Fruit fly (Drosophila melanogaster) whole organism, prepupa: ENCODE data around the gene Mdh2.

Experiments used
- Blimp-1 ChIP-seq: fragments of 200-800 bp; sonication (Bioruptor generic); optimal IDR thresholded peaks from 3 replicates; lab custom pipeline; 2017; ENCODE audit warnings: missing biosample characterization, missing genetic modification characterization, mild to moderate bottlenecking, moderate library complexity, missing genetic modification reagents
- CG10631 ChIP-seq: fragments of 200-800 bp; sonication (Bioruptor generic); optimal IDR thresholded peaks from 2 replicates; lab custom pipeline; 2016; ENCODE audit warnings: missing biosample characterization, missing genetic modification characterization
- CG11294 ChIP-seq: fragments of 200-800 bp; sonication (Bioruptor generic); IDR thresholded peaks from 2 replicates; pipeline ENCODE4 v1.3.6; 2022; ENCODE audit warnings: missing biosample characterization, missing genetic modification characterization
- CG11762 ChIP-seq: fragments of 200-800 bp; sonication (Bioruptor generic); optimal IDR thresholded peaks from 3 replicates; lab custom pipeline; 2016; ENCODE audit warnings: missing biosample characterization, missing genetic modification characterization; ENCODE audit not compliant: insufficient read depth
- CG11902 ChIP-seq: fragments of 200-800 bp; sonication (Bioruptor generic); optimal IDR thresholded peaks from 3 replicates; lab custom pipeline; 2016; ENCODE audit warnings: missing biosample characterization, missing genetic modification characterization
- CG1621 ChIP-seq: fragments of 200-800 bp; sonication (Bioruptor generic); optimal IDR thresholded peaks from 3 replicates; lab custom pipeline; 2018; ENCODE audit warnings: missing biosample characterization, mild to moderate bottlenecking, missing genetic modification characterization
- CG3032 ChIP-seq: fragments of 200-800 bp; optimal IDR thresholded peaks from 2 replicates; lab custom pipeline; 2019; ENCODE audit warnings: missing biosample characterization, mild to moderate bottlenecking, missing genetic modification characterization, moderate library complexity
- CG31627 ChIP-seq: fragments of 200-800 bp; sonication (Bioruptor generic); optimal IDR thresholded peaks from 3 replicates; lab custom pipeline; 2016; ENCODE audit warnings: missing biosample characterization, missing genetic modification characterization
- CG4318 ChIP-seq: fragments of 200-800 bp; sonication (Bioruptor generic); optimal IDR thresholded peaks from 3 replicates; lab custom pipeline; 2017; ENCODE audit warnings: missing biosample characterization, mild to moderate bottlenecking, missing genetic modification characterization
- CG6276 ChIP-seq: fragments of 200-800 bp; sonication (Bioruptor generic); optimal IDR thresholded peaks from 2 replicates; lab custom pipeline; 2017; ENCODE audit warnings: missing biosample characterization, mild to moderate bottlenecking, missing genetic modification characterization
- CG6792 ChIP-seq: fragments of 200-800 bp; sonication (Bioruptor generic); optimal IDR thresholded peaks from 3 replicates; lab custom pipeline; 2016; ENCODE audit warnings: missing biosample characterization, missing genetic modification characterization
- CG6808 ChIP-seq: fragments of 200-800 bp; sonication (Bioruptor generic); optimal IDR thresholded peaks from 3 replicates; lab custom pipeline; 2017; ENCODE audit warnings: missing biosample characterization, missing genetic modification characterization, mild to moderate bottlenecking, moderate library complexity, missing genetic modification reagents
- CG6854 ChIP-seq: fragments of 200-800 bp; sonication (Bioruptor generic); optimal IDR thresholded peaks from 2 replicates; lab custom pipeline; 2017; ENCODE audit warnings: missing biosample characterization, mild to moderate bottlenecking, missing genetic modification characterization
- CG7368 ChIP-seq: fragments of 200-800 bp; sonication (Bioruptor generic); optimal IDR thresholded peaks from 3 replicates; lab custom pipeline; 2016; ENCODE audit warnings: missing biosample characterization, missing genetic modification characterization
- CG8119 ChIP-seq: fragments of 200-800 bp; sonication (Bioruptor generic); IDR thresholded peaks from 3 replicates; pipeline ENCODE4 v1.3.6; 2022; ENCODE audit warnings: missing biosample characterization, missing genetic modification characterization
- CG8319 ChIP-seq: fragments of 200-800 bp; sonication (Bioruptor generic); optimal IDR thresholded peaks from 3 replicates; lab custom pipeline; 2016; ENCODE audit warnings: missing biosample characterization, missing genetic modification characterization
- CG8632 ChIP-seq: fragments of 200-800 bp; sonication (Bioruptor generic); optimal IDR thresholded peaks from 3 replicates; lab custom pipeline; 2016; ENCODE audit warnings: missing biosample characterization, missing genetic modification characterization
- CG9139 ChIP-seq: fragments of 200-800 bp; sonication (Bioruptor generic); optimal IDR thresholded peaks from 3 replicates; lab custom pipeline; 2017; ENCODE audit warnings: missing biosample characterization, mild to moderate bottlenecking, missing genetic modification characterization
- Eip75B ChIP-seq: fragments of 200-800 bp; sonication (Bioruptor generic); optimal IDR thresholded peaks from 3 replicates; lab custom pipeline; 2016; ENCODE audit warnings: missing biosample characterization, missing genetic modification characterization
- Eip78C ChIP-seq: fragments of 200-800 bp; sonication (Bioruptor generic); peaks from one replicate; lab custom pipeline; 2016; ENCODE audit warnings: missing biosample characterization, missing genetic modification characterization
- Eip93F ChIP-seq: fragments of 200-800 bp; sonication (Bioruptor generic); optimal IDR thresholded peaks from 2 replicates; lab custom pipeline; 2016; ENCODE audit warnings: missing biosample characterization, mild to moderate bottlenecking, missing genetic modification characterization
- Ets96B ChIP-seq: fragments of 200-800 bp; optimal IDR thresholded peaks from 2 replicates; lab custom pipeline; 2019; ENCODE audit warnings: missing biosample characterization, mild to moderate bottlenecking, missing genetic modification characterization, moderate library complexity
- Gug ChIP-seq: fragments of 200-800 bp; sonication (Bioruptor generic); IDR thresholded peaks from 2 replicates; pipeline ENCODE4 v1.3.6; 2022; ENCODE audit warnings: missing biosample characterization, missing genetic modification characterization
- Hr38 ChIP-seq: sonication (Bioruptor generic); optimal IDR thresholded peaks from 2 replicates; lab custom pipeline; 2016; ENCODE audit warnings: missing biosample characterization, missing genetic modification characterization
- Hr39 ChIP-seq: fragments of 200-800 bp; sonication (Bioruptor generic); optimal IDR thresholded peaks from 2 replicates; lab custom pipeline; 2016; ENCODE audit warnings: missing biosample characterization, missing genetic modification characterization
- Smox ChIP-seq: fragments of 200-800 bp; sonication (Bioruptor generic); optimal IDR thresholded peaks from 3 replicates; lab custom pipeline; 2016; ENCODE audit warnings: missing biosample characterization, missing genetic modification characterization
- Sox102F ChIP-seq: fragments of 200-800 bp; sonication (Bioruptor generic); optimal IDR thresholded peaks from 2 replicates; lab custom pipeline; 2016; ENCODE audit warnings: missing biosample characterization, mild to moderate bottlenecking, missing genetic modification characterization
- Sox14 ChIP-seq: fragments of 200-800 bp; sonication (Bioruptor generic); optimal IDR thresholded peaks from 3 replicates; lab custom pipeline; 2016; ENCODE audit warnings: missing biosample characterization, missing genetic modification characterization
- Sox15 ChIP-seq: fragments of 200-800 bp; sonication (Bioruptor generic); optimal IDR thresholded peaks from 3 replicates; lab custom pipeline; 2016; ENCODE audit warnings: missing biosample characterization, missing genetic modification characterization
- achi ChIP-seq: fragments of 200-800 bp; sonication (Bioruptor generic); optimal IDR thresholded peaks from 3 replicates; lab custom pipeline; 2016; ENCODE audit warnings: missing biosample characterization, missing genetic modification characterization
- acj6 ChIP-seq: fragments of 200-800 bp; sonication (Bioruptor generic); optimal IDR thresholded peaks from 3 replicates; lab custom pipeline; 2016; ENCODE audit warnings: missing biosample characterization, missing genetic modification characterization
- dsx ChIP-seq: fragments of 200-800 bp; optimal IDR thresholded peaks from 3 replicates; lab custom pipeline; 2019; ENCODE audit warnings: missing biosample characterization, mild to moderate bottlenecking, missing genetic modification characterization, moderate library complexity; ENCODE audit not compliant: poor library complexity, severe bottlenecking
- eg ChIP-seq: fragments of 200-800 bp; sonication (Bioruptor generic); IDR thresholded peaks from 3 replicates; pipeline ENCODE4 v1.3.6; 2022; ENCODE audit warnings: missing biosample characterization, missing genetic modification characterization
- esn ChIP-seq: fragments of 200-800 bp; sonication (Bioruptor generic); optimal IDR thresholded peaks from 2 replicates; lab custom pipeline; 2016; ENCODE audit warnings: missing biosample characterization, mild to moderate bottlenecking, missing genetic modification characterization, moderate library complexity
- fd85E ChIP-seq: fragments of 200-800 bp; sonication (Bioruptor generic); optimal IDR thresholded peaks from 3 replicates; lab custom pipeline; 2016; ENCODE audit warnings: missing biosample characterization, missing genetic modification characterization
- fkh ChIP-seq: fragments of 200-800 bp; sonication (Bioruptor generic); optimal IDR thresholded peaks from 3 replicates; lab custom pipeline; 2017; ENCODE audit warnings: missing biosample characterization, mild to moderate bottlenecking, missing genetic modification characterization, moderate library complexity
- lz ChIP-seq: fragments of 200-800 bp; sonication (Bioruptor generic); optimal IDR thresholded peaks from 3 replicates; lab custom pipeline; 2016; ENCODE audit warnings: missing biosample characterization, missing genetic modification characterization
- net ChIP-seq: fragments of 200-800 bp; sonication (Bioruptor generic); optimal IDR thresholded peaks from 3 replicates; lab custom pipeline; 2016; ENCODE audit warnings: missing biosample characterization, missing genetic modification characterization
- pdm3 ChIP-seq: fragments of 200-800 bp; sonication (Bioruptor generic); optimal IDR thresholded peaks from 3 replicates; lab custom pipeline; 2016; ENCODE audit warnings: missing biosample characterization, missing genetic modification characterization
- spab ChIP-seq: fragments of 200-800 bp; sonication (Bioruptor generic); optimal IDR thresholded peaks from 2 replicates; lab custom pipeline; 2017; ENCODE audit warnings: missing biosample characterization, mild to moderate bottlenecking, missing genetic modification characterization, missing genetic modification reagents
- svp ChIP-seq: fragments of 200-800 bp; sonication (Bioruptor generic); peaks from one replicate; lab custom pipeline; 2016; ENCODE audit warnings: missing biosample characterization, missing genetic modification characterization
- vri ChIP-seq: fragments of 200-800 bp; sonication (Bioruptor generic); optimal IDR thresholded peaks from 3 replicates; lab custom pipeline; 2016; ENCODE audit warnings: missing biosample characterization, mild to moderate bottlenecking, missing genetic modification characterization

Gene Mdh2

DNA sequence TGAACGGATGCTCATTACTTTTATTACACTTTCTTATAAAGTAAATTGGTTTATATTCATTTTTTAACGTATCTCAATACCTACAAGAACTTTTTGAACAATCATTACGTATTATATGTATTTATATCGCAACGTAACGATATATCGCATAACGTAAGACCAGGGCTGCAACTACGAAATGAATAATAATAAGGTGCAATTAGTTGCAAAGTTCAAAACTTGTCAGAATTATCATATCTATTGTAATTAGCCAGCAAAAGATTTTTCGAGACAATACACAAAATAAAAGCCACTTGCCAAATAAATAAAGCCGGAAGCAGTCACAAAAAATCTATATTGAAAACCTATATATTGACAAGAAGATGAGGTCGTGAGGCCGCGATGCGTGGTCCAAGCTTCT lies 10.9 kb upstream of the Mdh2 start (continued):
- no peak for TF ChIP-seq CG8319 (GFP tag; lab: Kevin White, UChicago)
- no peak for TF ChIP-seq fkh (GFP tag; lab: Kevin White, UChicago)
- no peak for TF ChIP-seq CG6854
- no peak for TF ChIP-seq CG9139
- no peak for TF ChIP-seq CG6808 (GFP tag; lab: Kevin White, UChicago)
- no peak for TF ChIP-seq Blimp-1 (GFP tag; lab: Kevin White, UChicago)
- no peak for TF ChIP-seq Eip93F (GFP tag; lab: Kevin White, UChicago)
- peak; percentile 32 for TF ChIP-seq Sox14 (GFP tag; lab: Kevin White, UChicago)
- no peak for TF ChIP-seq CG11902 (GFP tag; lab: Kevin White, UChicago)
- TF ChIP-seq CG11762 (GFP tag; lab: Kevin White, UChicago), result no peak
- 0 out of 3 replicates have a peak, but pooled peaks have one; percentile 17 for TF ChIP-seq CG8119 (GFP tag; lab: Robert Waterston, UW)
- TF ChIP-seq Sox102F (GFP tag; lab: Kevin White, UChicago), result peak; percentile 28
- TF ChIP-seq Gug (GFP tag; lab: Robert Waterston, UW), result no peak
- no peak for TF ChIP-seq dsx (GFP tag; lab: Kevin White, UChicago)

DNA sequence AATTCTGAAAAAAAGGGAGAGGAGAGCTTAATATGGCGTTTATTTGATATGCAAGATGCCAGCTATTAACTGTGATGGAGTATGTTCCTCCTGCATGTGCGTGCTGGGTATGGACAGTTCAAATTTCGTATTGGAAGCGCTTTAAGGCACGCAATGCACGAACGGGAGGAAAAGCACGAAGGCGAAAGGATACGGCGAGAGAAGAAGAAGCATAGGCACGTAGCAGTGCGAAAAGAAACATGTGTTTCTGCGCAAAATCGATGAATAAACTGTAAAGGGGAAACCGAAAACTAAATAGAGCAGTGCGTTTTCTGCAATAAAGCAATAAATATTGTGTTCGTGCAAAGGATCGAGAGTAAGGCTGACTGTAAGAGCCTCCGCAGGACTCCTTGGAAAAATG lies 10.3 kb upstream of the Mdh2 start, which contains the start of gene CG14314:
TSS of gene CG14314 (plus strand) at position 243 of the 400 bp plus-strand sequence.
- TF ChIP-seq CG1621 (tag; lab: Kevin White, UChicago) (no peak), CG6792 (no peak), net (GFP tag; lab: Kevin White, UChicago) (no peak), svp (GFP tag; lab: Kevin White, UChicago) (no peak), CG8632 (GFP tag; lab: Kevin White, UChicago) (no peak), vri (no peak), Ets96B (no peak), esn (GFP tag; lab: Kevin White, UChicago) (no peak), spab (GFP tag; lab: Kevin White, UChicago) (no peak), achi (GFP tag; lab: Kevin White, UChicago) (no peak), CG11294 (GFP tag; lab: Robert Waterston, UW) (no peak), Eip75B (GFP tag; lab: Kevin White, UChicago) (no peak), pdm3 (no peak), Eip93F (GFP tag; lab: Kevin White, UChicago) (no peak), fkh (GFP tag; lab: Kevin White, UChicago) (no peak), CG31627 (GFP tag; lab: Kevin White, UChicago) (no peak), CG6854 (no peak)

DNA sequence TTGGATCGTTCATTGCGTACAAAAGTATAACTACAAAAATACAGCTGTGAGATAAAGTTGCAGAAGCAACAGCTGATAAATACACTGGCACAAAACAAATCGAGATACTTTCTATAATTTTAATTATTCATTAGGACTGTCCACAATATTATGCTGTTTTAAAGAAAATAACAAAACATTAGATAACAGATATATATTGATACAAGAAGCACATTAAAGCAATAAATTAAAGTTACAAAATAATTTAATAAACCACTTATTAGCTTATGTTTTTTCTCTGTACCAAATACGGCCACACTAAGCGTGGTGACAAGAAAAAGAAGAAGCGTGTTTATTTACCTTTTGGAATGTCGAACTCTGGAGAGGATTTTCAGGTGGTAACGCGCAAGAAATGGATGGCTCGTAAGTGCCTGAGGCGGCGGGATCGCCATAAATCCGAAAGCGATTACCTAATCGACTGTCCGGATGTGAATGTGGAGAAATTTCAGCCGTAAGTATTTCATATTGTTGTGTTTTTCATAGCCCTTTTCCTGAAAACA lies 5.9 kb upstream of the Mdh2 start, which contains the start of the genes CG7988 and CG7183:
TSS of gene CG7988 (plus strand) at position 316 of the 539 bp plus-strand sequence.
TSS of gene CG7183 (minus strand) at position 489 of the 539 bp plus-strand sequence.
- TF ChIP-seq CG11294 (GFP tag; lab: Robert Waterston, UW) (peak; percentile 97), fd85E (GFP tag; lab: Kevin White, UChicago) (no peak), Eip78C (GFP tag; lab: Kevin White, UChicago) (peak; percentile 99), CG8319 (GFP tag; lab: Kevin White, UChicago) (peak; percentile 95), Hr38 (GFP tag; lab: Kevin White, UChicago) (peak; percentile 60), lz (GFP tag; lab: Kevin White, UChicago) (peak; percentile 99), CG6808 (GFP tag; lab: Kevin White, UChicago) (peak; percentile 93), CG6854 (peak; percentile 84), CG4318 (GFP tag; lab: Kevin White, UChicago) (no peak), vri (no peak), esn (GFP tag; lab: Kevin White, UChicago) (peak; percentile 99), Blimp-1 (GFP tag; lab: Kevin White, UChicago) (peak; percentile 85), CG7368 (GFP tag; lab: Kevin White, UChicago) (peak; percentile 93), CG6792 (peak; percentile 98), acj6 (GFP tag; lab: Kevin White, UChicago) (peak; percentile 98), Sox15 (peak; percentile 97), CG3032 (peak; percentile 99), Sox14 (GFP tag; lab: Kevin White, UChicago) (peak; percentile 98), Eip93F (GFP tag; lab: Kevin White, UChicago) (peak; percentile 82), svp (GFP tag; lab: Kevin White, UChicago) (peak; percentile 99), CG8632 (GFP tag; lab: Kevin White, UChicago) (peak; percentile 98), net (GFP tag; lab: Kevin White, UChicago) (peak; percentile 97), CG1621 (tag; lab: Kevin White, UChicago) (peak; percentile 94), Smox (GFP tag; lab: Kevin White, UChicago) (peak; percentile 98), CG11762 (GFP tag; lab: Kevin White, UChicago) (peak; percentile 92), dsx (GFP tag; lab: Kevin White, UChicago) (peak; percentile 97), achi (GFP tag; lab: Kevin White, UChicago) (peak; percentile 97), Hr39 (peak; percentile 98), CG31627 (GFP tag; lab: Kevin White, UChicago) (peak; percentile 99), fkh (GFP tag; lab: Kevin White, UChicago) (peak; percentile 98), eg (GFP tag; lab: Robert Waterston, UW) (peak; percentile 99), Eip75B (GFP tag; lab: Kevin White, UChicago) (peak; percentile 98), CG8119 (GFP tag; lab: Robert Waterston, UW) (peak; percentile 97), CG10631 (GFP tag; lab: Kevin White, UChicago) (peak; percentile 99), Sox102F (GFP tag; lab: Kevin White, UChicago) (peak; percentile 95), CG6276 (GFP tag; lab: Kevin White, UChicago) (peak; percentile 88)
